Worm (Caenorhabditis elegans) whole organism, late embryonic: Measurements from ENCODE around the gene F26A1.19.

Experiments
- C08G9.2 ChIP-seq: sonication (generic microtip); optimal IDR thresholded peaks from 2 replicates; lab custom pipeline; 2016; ENCODE audit warnings: mild to moderate bottlenecking, missing genetic modification characterization, moderate library complexity, missing compliant biosample characterization
- F13H6.1 ChIP-seq: sonication (generic microtip); optimal IDR thresholded peaks from 2 replicates; lab custom pipeline; 2016; ENCODE audit warnings: missing genetic modification characterization, missing compliant biosample characterization
- K09A11.1 ChIP-seq: sonication (generic microtip); optimal IDR thresholded peaks from 2 replicates; lab custom pipeline; 2017; ENCODE audit warnings: antibody characterized with exemption, mild to moderate bottlenecking, missing genetic modification characterization, missing compliant biosample characterization; ENCODE audit not compliant: insufficient read depth
- T23F11.4 ChIP-seq: fragments of 200-800 bp; sonication (Bioruptor generic); optimal IDR thresholded peaks from 2 replicates; lab custom pipeline; 2018; ENCODE audit warnings: mild to moderate bottlenecking, missing genetic modification characterization, missing compliant biosample characterization
- ahr-1 ChIP-seq: sonication (generic microtip); optimal IDR thresholded peaks from 2 replicates; lab custom pipeline; 2016; ENCODE audit warnings: missing genetic modification characterization, missing compliant biosample characterization
- ceh-18 ChIP-seq: sonication (generic microtip); optimal IDR thresholded peaks from 2 replicates; lab custom pipeline; 2016; ENCODE audit warnings: missing genetic modification characterization, missing compliant biosample characterization
- ceh-2 ChIP-seq: sonication (generic microtip); optimal IDR thresholded peaks from 2 replicates; lab custom pipeline; 2016; ENCODE audit warnings: missing genotype, missing genetic modification characterization, missing compliant biosample characterization
- ceh-24 ChIP-seq: sonication (generic microtip); optimal IDR thresholded peaks from 2 replicates; lab custom pipeline; 2016; ENCODE audit warnings: mild to moderate bottlenecking, missing genetic modification characterization, missing compliant biosample characterization
- ceh-30 ChIP-seq: fragments of 150-350 bp; optimal IDR thresholded peaks from 2 replicates; lab custom pipeline; 2014; ENCODE audit warnings: missing biosample characterization, missing genetic modification characterization
- ceh-31 ChIP-seq: sonication (generic microtip); optimal IDR thresholded peaks from 2 replicates; lab custom pipeline; 2016; ENCODE audit warnings: missing genetic modification characterization, missing compliant biosample characterization
- ceh-6 ChIP-seq: fragments of 200-800 bp; sonication (Bioruptor generic); optimal IDR thresholded peaks from 2 replicates; lab custom pipeline; 2018; ENCODE audit warnings: mild to moderate bottlenecking, missing genetic modification characterization, missing compliant biosample characterization
- che-1 ChIP-seq: sonication (generic microtip); optimal IDR thresholded peaks from 2 replicates; lab custom pipeline; 2016; ENCODE audit warnings: mild to moderate bottlenecking, missing genetic modification characterization, missing compliant biosample characterization
- dmd-4 ChIP-seq: sonication (generic microtip); optimal IDR thresholded peaks from 2 replicates; lab custom pipeline; 2016; ENCODE audit warnings: borderline replicate concordance, missing genetic modification characterization, missing compliant biosample characterization
- elt-2 ChIP-seq: sonication (generic microtip); optimal IDR thresholded peaks from 2 replicates; lab custom pipeline; 2016; ENCODE audit warnings: missing genetic modification reagents, missing genetic modification characterization, missing compliant biosample characterization
- ets-4 ChIP-seq: sonication (generic microtip); optimal IDR thresholded peaks from 2 replicates; lab custom pipeline; 2016; ENCODE audit warnings: missing genetic modification characterization, missing compliant biosample characterization
- eyg-1 ChIP-seq: sonication (generic microtip); optimal IDR thresholded peaks from 2 replicates; lab custom pipeline; 2016; ENCODE audit warnings: missing genotype, missing genetic modification characterization, missing compliant biosample characterization
- fax-1 ChIP-seq: sonication (generic microtip); optimal IDR thresholded peaks from 2 replicates; lab custom pipeline; 2016; ENCODE audit warnings: missing genotype, missing genetic modification characterization, missing compliant biosample characterization
- fkh-10 ChIP-seq: fragments of 150-350 bp; optimal IDR thresholded peaks from 2 replicates; lab custom pipeline; 2014; ENCODE audit warnings: missing biosample characterization, missing genetic modification reagents, missing genetic modification characterization
- fkh-6 ChIP-seq: sonication (generic microtip); optimal IDR thresholded peaks from 2 replicates; lab custom pipeline; 2016; ENCODE audit warnings: missing genetic modification characterization, missing compliant biosample characterization
- hlh-30 ChIP-seq: sonication (generic microtip); optimal IDR thresholded peaks from 2 replicates; lab custom pipeline; 2017; ENCODE audit warnings: antibody characterized with exemption, missing genetic modification characterization, missing compliant biosample characterization; ENCODE audit not compliant: insufficient read depth
- hlh-8 ChIP-seq: sonication (generic microtip); optimal IDR thresholded peaks from 2 replicates; lab custom pipeline; 2016; ENCODE audit warnings: missing genotype, missing genetic modification characterization, missing compliant biosample characterization
- nfya-1 ChIP-seq: sonication (generic microtip); optimal IDR thresholded peaks from 2 replicates; lab custom pipeline; 2017; ENCODE audit warnings: missing genetic modification characterization, mild to moderate bottlenecking, missing compliant biosample characterization, antibody characterized with exemption, moderate library complexity
- npax-4 ChIP-seq: sonication (generic microtip); optimal IDR thresholded peaks from 2 replicates; lab custom pipeline; 2016; ENCODE audit warnings: missing genetic modification characterization, missing compliant biosample characterization
- odd-2 ChIP-seq: sonication (generic microtip); optimal IDR thresholded peaks from 2 replicates; lab custom pipeline; 2017; ENCODE audit warnings: antibody characterized with exemption, mild to moderate bottlenecking, missing genetic modification characterization, missing compliant biosample characterization
- pha-2 ChIP-seq: sonication (generic microtip); optimal IDR thresholded peaks from 2 replicates; lab custom pipeline; 2017; ENCODE audit warnings: mild to moderate bottlenecking, missing genetic modification characterization, missing compliant biosample characterization
- pha-4 ChIP-seq: fragments of 150-350 bp; optimal IDR thresholded peaks from 2 replicates; lab custom pipeline; 2018; ENCODE audit warnings: missing biosample characterization, missing genetic modification reagents, missing genetic modification characterization
- pqm-1 ChIP-seq: sonication (generic microtip); optimal IDR thresholded peaks from 2 replicates; lab custom pipeline; 2016; ENCODE audit warnings: missing genetic modification characterization, missing compliant biosample characterization
- pros-1 ChIP-seq: fragments of 150-350 bp; optimal IDR thresholded peaks from 2 replicates; lab custom pipeline; 2014; ENCODE audit warnings: missing biosample characterization, missing genetic modification reagents, missing genetic modification characterization
- ref-2 ChIP-seq: sonication (generic microtip); optimal IDR thresholded peaks from 2 replicates; lab custom pipeline; 2016; ENCODE audit warnings: missing genetic modification characterization, missing compliant biosample characterization
- rnt-1 ChIP-seq: sonication (generic microtip); optimal IDR thresholded peaks from 2 replicates; lab custom pipeline; 2016; ENCODE audit warnings: missing genetic modification characterization, missing compliant biosample characterization
- sdc-2 ChIP-seq: sonication (generic microtip); optimal IDR thresholded peaks from 2 replicates; lab custom pipeline; 2016; ENCODE audit warnings: missing genotype, missing genetic modification characterization, missing compliant biosample characterization
- tbx-2 ChIP-seq: sonication (generic microtip); optimal IDR thresholded peaks from 2 replicates; lab custom pipeline; 2016; ENCODE audit warnings: missing genetic modification characterization, missing compliant biosample characterization
- tbx-7 ChIP-seq: sonication (generic microtip); optimal IDR thresholded peaks from 2 replicates; lab custom pipeline; 2016; ENCODE audit warnings: missing genotype, missing genetic modification characterization, missing compliant biosample characterization
- ttx-3 ChIP-seq: sonication (generic microtip); optimal IDR thresholded peaks from 2 replicates; lab custom pipeline; 2016; ENCODE audit warnings: missing genetic modification reagents, missing genetic modification characterization, missing compliant biosample characterization
- unc-42 ChIP-seq: sonication (generic microtip); optimal IDR thresholded peaks from 2 replicates; lab custom pipeline; 2016; ENCODE audit warnings: missing genotype, missing genetic modification characterization, missing compliant biosample characterization
- unc-55 ChIP-seq: sonication (generic microtip); optimal IDR thresholded peaks from 2 replicates; lab custom pipeline; 2017; ENCODE audit warnings: missing biosample characterization, missing genetic modification reagents, missing genetic modification characterization
- unc-86 ChIP-seq: sonication (generic microtip); optimal IDR thresholded peaks from 2 replicates; lab custom pipeline; 2016; ENCODE audit warnings: missing genetic modification characterization, missing compliant biosample characterization
- zip-5 ChIP-seq: sonication (generic microtip); optimal IDR thresholded peaks from 2 replicates; lab custom pipeline; 2016; ENCODE audit warnings: missing genetic modification characterization, missing compliant biosample characterization
- ztf-16 ChIP-seq: sonication (generic microtip); optimal IDR thresholded peaks from 2 replicates; lab custom pipeline; 2017; ENCODE audit warnings: missing genetic modification characterization, missing compliant biosample characterization

F26A1.19 gene

ce11 chrIII:4837429-4837828, at the start of gene F26A1.19, which contains the start of gene acbp-7:
Gene F26A1.19, plus strand, starts transcription at chrIII:4837731.
Gene acbp-7, plus strand, starts transcription at chrIII:4837729.
- no peak for TF ChIP-seq tbx-7 (tag; lab: Kevin White, UChicago)
- TF ChIP-seq fkh-6: no peak
- no peak for TF ChIP-seq pros-1 (tag; lab: Kevin White, UChicago)
- no peak for TF ChIP-seq C08G9.2

ce11 chrIII:4792560-4793136, 44.9 kb upstream of the F26A1.19 start, which contains the start of gene mip-1:
Gene mip-1, plus strand, starts transcription at chrIII:4793086.
- TF ChIP-seq ets-4 (no peak), dmd-4 (tag; lab: Kevin White, UChicago) (no peak), pha-2 (no peak), hlh-30 (tag; lab: Kevin White, UChicago) (no peak), ceh-6 (GFP tag; lab: Kevin White, UChicago) (no peak), ttx-3 (tag; lab: Kevin White, UChicago) (no peak), fax-1 (tag; lab: Kevin White, UChicago) (no peak), ceh-24 (tag; lab: Kevin White, UChicago) (no peak), ref-2 (tag; lab: Kevin White, UChicago) (no peak), unc-55 (no peak), zip-5 (tag; lab: Kevin White, UChicago) (no peak), ceh-2 (tag; lab: Kevin White, UChicago) (no peak), fkh-6 (no peak), ahr-1 (tag; lab: Kevin White, UChicago) (no peak), ceh-30 (no peak), K09A11.1 (tag; lab: Kevin White, UChicago) (no peak), unc-42 (tag; lab: Kevin White, UChicago) (no peak), sdc-2 (tag; lab: Kevin White, UChicago) (no peak)
- TF ChIP-seq, all 69 proteins: peak for 0

DNA sequence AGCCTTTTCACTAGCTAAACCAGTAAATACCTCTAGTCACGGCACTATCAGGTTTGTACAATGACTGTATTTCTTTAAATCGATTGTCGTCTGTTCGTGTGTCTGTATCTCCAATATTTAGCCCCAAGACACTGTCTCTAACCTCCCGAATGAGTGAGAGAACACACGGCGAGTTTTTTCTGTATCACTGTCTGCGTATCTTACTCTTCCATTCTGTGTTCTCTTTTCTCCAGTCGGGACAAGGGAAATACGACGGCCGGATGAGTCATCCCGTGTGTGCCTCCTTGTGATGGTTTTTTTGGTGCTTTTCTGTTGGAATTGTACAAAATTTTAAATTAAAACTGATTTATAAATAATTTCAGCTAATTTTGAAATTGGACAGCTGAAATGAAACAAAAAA, 41.5 kb upstream of the F26A1.19 start:
- peak; percentile 26 for TF ChIP-seq ceh-31 (tag; lab: Kevin White, UChicago)
- TF ChIP-seq hlh-30 (tag; lab: Kevin White, UChicago): peak; percentile 20
- TF ChIP-seq odd-2 (tag; lab: Kevin White, UChicago): no peak
- TF ChIP-seq F13H6.1 (tag; lab: Kevin White, UChicago): no peak
- peak; percentile 16 for TF ChIP-seq elt-2 (tag; lab: Kevin White, UChicago)
- TF ChIP-seq ets-4: peak; percentile 48
- peak; percentile 19 for TF ChIP-seq tbx-2
- TF ChIP-seq nfya-1 (tag; lab: Kevin White, UChicago): peak; percentile 45
- TF ChIP-seq, all 69 proteins: peak for 6

- TF ChIP-seq ceh-18 (tag; lab: Kevin White, UChicago): no peak
- TF ChIP-seq unc-42 (tag; lab: Kevin White, UChicago): no peak
- peak; percentile 15 for TF ChIP-seq hlh-30 (tag; lab: Kevin White, UChicago)
- no peak for TF ChIP-seq ref-2 (tag; lab: Kevin White, UChicago)
- TF ChIP-seq, all 69 proteins: peak for 1
Observed at ce11 chrIII:4796536-4796935, 41.0 kb upstream of the F26A1.19 start, which contains the start of gene tag-325. Gene tag-325, plus strand, starts transcription at chrIII:4796836.

- TF ChIP-seq zip-5 (tag; lab: Kevin White, UChicago) (no peak), rnt-1 (tag; lab: Kevin White, UChicago) (no peak), fkh-10 (GFP tag; lab: Kevin White, UChicago) (no peak), pqm-1 (tag; lab: Kevin White, UChicago) (no peak), unc-42 (tag; lab: Kevin White, UChicago) (no peak), ztf-16 (tag; lab: Kevin White, UChicago) (no peak), unc-86 (tag; lab: Kevin White, UChicago) (no peak), T23F11.4 (no peak), unc-55 (no peak), nfya-1 (tag; lab: Kevin White, UChicago) (no peak), ref-2 (tag; lab: Kevin White, UChicago) (no peak), npax-4 (tag; lab: Kevin White, UChicago) (no peak), hlh-8 (tag; lab: Kevin White, UChicago) (no peak), eyg-1 (tag; lab: Kevin White, UChicago) (no peak), F13H6.1 (tag; lab: Kevin White, UChicago) (no peak), ceh-6 (GFP tag; lab: Kevin White, UChicago) (no peak), che-1 (tag; lab: Kevin White, UChicago) (no peak), ceh-30 (no peak), pha-4 (no peak), ceh-31 (tag; lab: Kevin White, UChicago) (no peak)
Observed at ce11 chrIII:4802707-4803106, 34.8 kb upstream of the F26A1.19 start, which contains the start of gene metl-5. Gene metl-5, plus strand, starts transcription at chrIII:4803007.
